Worm (Caenorhabditis elegans) whole organism, L4 larva: Measurements from ENCODE around the gene C02C6.14.

Experiments used
- D1046.2 ChIP-seq: fragments of 200-800 bp; sonication (Bioruptor generic); IDR thresholded peaks from 2 replicates; pipeline ENCODE4 v1.3.6; 2022; ENCODE audit warnings: missing genetic modification characterization, missing compliant biosample characterization
- F10B5.3 ChIP-seq: sonication (generic microtip); optimal IDR thresholded peaks from 2 replicates; lab custom pipeline; 2016; ENCODE audit warnings: mild to moderate bottlenecking, missing genetic modification characterization, missing compliant biosample characterization
- F49E8.2 ChIP-seq: sonication (generic microtip); optimal IDR thresholded peaks from 2 replicates; lab custom pipeline; 2016; ENCODE audit warnings: missing compliant biosample characterization, mild to moderate bottlenecking, missing genetic modification characterization, borderline replicate concordance
- R02D3.7 ChIP-seq: fragments of 150-350 bp; sonication (generic microtip); optimal IDR thresholded peaks from 3 replicates; lab custom pipeline; 2014; ENCODE audit warnings: missing biosample characterization, missing genetic modification characterization
- T20F7.1 ChIP-seq: fragments of 200-800 bp; sonication (Bioruptor generic); optimal IDR thresholded peaks from 2 replicates; lab custom pipeline; 2018; ENCODE audit warnings: mild to moderate bottlenecking, missing genetic modification characterization, missing compliant biosample characterization
- T26A8.4 ChIP-seq: fragments of 200-800 bp; sonication (Bioruptor generic); IDR thresholded peaks from 2 replicates; pipeline ENCODE4 v1.3.6; 2022; ENCODE audit warnings: missing genetic modification characterization, missing compliant biosample characterization
- Y105C5A.15 ChIP-seq: fragments of 200-800 bp; sonication (Bioruptor generic); IDR thresholded peaks from 2 replicates; pipeline ENCODE4 v1.3.6; 2022; ENCODE audit warnings: missing genetic modification characterization, missing compliant biosample characterization
- ZK546.5 ChIP-seq, 2 experiments: sonication (generic microtip); optimal IDR thresholded peaks; 2 replicates each; lab custom pipeline; 2017; ENCODE audit warnings: missing biosample characterization in 2 of 2, missing genetic modification characterization in 2 of 2
- aha-1 ChIP-seq: fragments of 150-350 bp; peaks from one replicate; lab custom pipeline; 2014; ENCODE audit warnings: missing biosample characterization, missing genetic modification characterization
- attf-4 ChIP-seq: sonication (generic microtip); optimal IDR thresholded peaks from 3 replicates; lab custom pipeline; 2017; ENCODE audit warnings: missing biosample characterization, missing genetic modification characterization
- ctbp-1 ChIP-seq: fragments of 200-800 bp; sonication (Bioruptor generic); IDR thresholded peaks from 2 replicates; pipeline ENCODE4 v1.3.6; 2022; ENCODE audit warnings: missing genetic modification reagents, missing genetic modification characterization, missing compliant biosample characterization
- dmd-6 ChIP-seq: fragments of 200-800 bp; sonication (Bioruptor generic); IDR thresholded peaks from 2 replicates; pipeline ENCODE4 v1.3.6; 2022; ENCODE audit warnings: missing genetic modification reagents, missing genetic modification characterization, missing compliant biosample characterization
- dmd-8 ChIP-seq: fragments of 200-800 bp; sonication (Bioruptor generic); IDR thresholded peaks from 2 replicates; pipeline ENCODE4 v1.3.6; 2022; ENCODE audit warnings: missing genetic modification characterization, missing compliant biosample characterization
- dve-1 ChIP-seq: sonication (generic microtip); optimal IDR thresholded peaks from 2 replicates; lab custom pipeline; 2017; ENCODE audit warnings: antibody characterized with exemption, mild to moderate bottlenecking, missing genetic modification characterization, missing compliant biosample characterization; ENCODE audit not compliant: insufficient read depth
- egl-43 ChIP-seq: fragments of 200-800 bp; sonication (Bioruptor generic); IDR thresholded peaks from 2 replicates; pipeline ENCODE4 v1.3.6; 2022; ENCODE audit warnings: missing genetic modification reagents, missing genetic modification characterization, missing compliant biosample characterization
- fkh-10 ChIP-seq: fragments of 150-350 bp; optimal IDR thresholded peaks from 2 replicates; lab custom pipeline; 2014; ENCODE audit warnings: missing biosample characterization, missing genetic modification reagents, missing genetic modification characterization
- hif-1 ChIP-seq, 2 experiments: sonication (generic microtip); optimal IDR thresholded peaks; 2 replicates each; lab custom pipeline; 2016 to 2017; ENCODE audit warnings: missing compliant biosample characterization in 2 of 2, missing genetic modification characterization in 2 of 2, missing genetic modification reagents in 2 of 2, missing genotype in 2 of 2, mild to moderate bottlenecking in 1 of 2
- hlh-11 ChIP-seq: fragments of 200-800 bp; sonication (Bioruptor generic); optimal IDR thresholded peaks from 2 replicates; lab custom pipeline; 2018; ENCODE audit warnings: mild to moderate bottlenecking, missing genetic modification characterization, missing compliant biosample characterization
- hlh-30 ChIP-seq: sonication (generic microtip); optimal IDR thresholded peaks from 2 replicates; lab custom pipeline; 2017; ENCODE audit warnings: antibody characterized with exemption, mild to moderate bottlenecking, missing genetic modification characterization, missing compliant biosample characterization; ENCODE audit not compliant: insufficient read depth
- lin-15B ChIP-seq: fragments of 150-350 bp; sonication (generic microtip); optimal IDR thresholded peaks from 3 replicates; lab custom pipeline; 2014; ENCODE audit warnings: missing biosample characterization, missing genetic modification characterization
- lin-38 ChIP-seq: fragments of 200-800 bp; sonication (Bioruptor generic); IDR thresholded peaks from 2 replicates; pipeline ENCODE4 v1.3.6; 2022; ENCODE audit warnings: missing genetic modification reagents, missing genetic modification characterization, missing compliant biosample characterization
- lsy-2 ChIP-seq, 2 experiments: fragments of 150-350 bp in 1 of 2; sonication (generic microtip) in 1 of 2; optimal IDR thresholded peaks; 2 replicates each; lab custom pipeline; 2014 to 2017; ENCODE audit warnings: missing biosample characterization in 2 of 2, missing genetic modification characterization in 2 of 2
- mdt-29 ChIP-seq: fragments of 200-800 bp; sonication (Bioruptor generic); IDR thresholded peaks from 2 replicates; pipeline ENCODE4 v1.3.6; 2022; ENCODE audit warnings: missing genetic modification reagents, missing genetic modification characterization, missing compliant biosample characterization
- mep-1 ChIP-seq: fragments of 150-350 bp; sonication (generic microtip); optimal IDR thresholded peaks from 3 replicates; lab custom pipeline; 2014; ENCODE audit warnings: missing biosample characterization, missing genetic modification characterization
- mxl-2 ChIP-seq: fragments of 200-800 bp; sonication (Bioruptor generic); conservative IDR thresholded peaks from 2 replicates; pipeline ENCODE4 v1.3.6; 2022; ENCODE audit warnings: missing genetic modification reagents, missing genetic modification characterization, missing compliant biosample characterization
- mxl-3 ChIP-seq: fragments of 200-800 bp; sonication (Bioruptor generic); optimal IDR thresholded peaks from 2 replicates; lab custom pipeline; 2018; ENCODE audit warnings: mild to moderate bottlenecking, missing genetic modification characterization, missing compliant biosample characterization
- nhr-102 ChIP-seq: sonication (generic microtip); optimal IDR thresholded peaks from 2 replicates; lab custom pipeline; 2016; ENCODE audit warnings: mild to moderate bottlenecking, missing genetic modification characterization, moderate library complexity, missing compliant biosample characterization
- nhr-11 ChIP-seq: fragments of 150-350 bp; optimal IDR thresholded peaks from 2 replicates; lab custom pipeline; 2014; ENCODE audit warnings: missing biosample characterization, missing genetic modification characterization
- nhr-25 ChIP-seq: sonication (generic microtip); optimal IDR thresholded peaks from 2 replicates; lab custom pipeline; 2017; ENCODE audit warnings: missing genetic modification characterization, mild to moderate bottlenecking, missing compliant biosample characterization, antibody characterized with exemption, moderate library complexity, borderline replicate concordance; ENCODE audit not compliant: insufficient read depth
- nhr-28 ChIP-seq: fragments of 150-350 bp; optimal IDR thresholded peaks from 2 replicates; lab custom pipeline; 2014; ENCODE audit warnings: missing biosample characterization, missing genetic modification characterization
- nhr-42 ChIP-seq: fragments of 200-800 bp; sonication (Bioruptor generic); IDR thresholded peaks from 2 replicates; pipeline ENCODE4 v1.3.6; 2022; ENCODE audit warnings: missing genetic modification characterization, missing compliant biosample characterization
- nhr-76 ChIP-seq: fragments of 150-350 bp; optimal IDR thresholded peaks from 2 replicates; lab custom pipeline; 2014; ENCODE audit warnings: missing biosample characterization, missing genetic modification characterization
- nhr-77 ChIP-seq: fragments of 150-350 bp; optimal IDR thresholded peaks from 2 replicates; lab custom pipeline; 2014; ENCODE audit warnings: missing biosample characterization, missing genetic modification characterization
- rbr-2 ChIP-seq: sonication (generic microtip); optimal IDR thresholded peaks from 2 replicates; lab custom pipeline; 2016; ENCODE audit warnings: missing genotype, missing genetic modification characterization, missing compliant biosample characterization
- set-16 ChIP-seq: fragments of 200-800 bp; sonication (Bioruptor generic); IDR thresholded peaks from 2 replicates; pipeline ENCODE4 v1.3.6; 2022; ENCODE audit warnings: missing genetic modification reagents, missing genetic modification characterization, missing compliant biosample characterization
- skn-1 ChIP-seq: fragments of 150-350 bp; optimal IDR thresholded peaks from 2 replicates; lab custom pipeline; 2014; ENCODE audit warnings: missing biosample characterization, missing genetic modification characterization
- snpc-4 ChIP-seq: fragments of 150-350 bp; optimal IDR thresholded peaks from 2 replicates; lab custom pipeline; 2014; ENCODE audit warnings: missing biosample characterization, missing genetic modification characterization
- spr-1 ChIP-seq: sonication (generic microtip); optimal IDR thresholded peaks from 2 replicates; lab custom pipeline; 2016; ENCODE audit warnings: mild to moderate bottlenecking, missing genetic modification characterization, missing compliant biosample characterization
- spr-3 ChIP-seq: fragments of 200-800 bp; sonication (Bioruptor generic); optimal IDR thresholded peaks from 2 replicates; lab custom pipeline; 2018; ENCODE audit warnings: mild to moderate bottlenecking, missing genetic modification characterization, missing compliant biosample characterization
- tra-1 ChIP-seq: fragments of 200-800 bp; sonication (Bioruptor generic); IDR thresholded peaks from 2 replicates; pipeline ENCODE4 v1.3.6; 2022; ENCODE audit warnings: missing genetic modification reagents, missing genetic modification characterization, missing compliant biosample characterization
- unc-62 ChIP-seq, 3 experiments: fragments of 150-350 bp in 1 of 3; sonication (generic microtip); optimal IDR thresholded peaks in 2 of 3; peaks in 1 of 3; 1 replicate in 1 of 3; 2 replicates in 2 of 3; lab custom pipeline; 2014 to 2017; ENCODE audit warnings: missing biosample characterization in 3 of 3, missing genetic modification characterization in 3 of 3, missing genetic modification reagents in 3 of 3, missing genotype in 1 of 3
- zag-1 ChIP-seq: fragments of 150-350 bp; optimal IDR thresholded peaks from 2 replicates; lab custom pipeline; 2014; ENCODE audit warnings: missing biosample characterization, missing genetic modification characterization
- zfp-2 ChIP-seq: sonication (generic microtip); optimal IDR thresholded peaks from 2 replicates; lab custom pipeline; 2016; ENCODE audit warnings: mild to moderate bottlenecking, missing genetic modification characterization, missing compliant biosample characterization
- zip-11 ChIP-seq: fragments of 200-800 bp; sonication (Bioruptor generic); IDR thresholded peaks from 2 replicates; pipeline ENCODE4 v1.3.6; 2022; ENCODE audit warnings: missing genetic modification characterization, missing compliant biosample characterization
- zip-2 ChIP-seq: fragments of 150-350 bp; optimal IDR thresholded peaks from 2 replicates; lab custom pipeline; 2014; ENCODE audit warnings: missing biosample characterization, missing genetic modification characterization
- ztf-7 ChIP-seq: fragments of 150-350 bp; optimal IDR thresholded peaks from 2 replicates; lab custom pipeline; 2014; ENCODE audit warnings: missing biosample characterization, missing genetic modification characterization

C02C6.14 gene

ce11 chrX:15567986-15568940 lies 30.8 kb downstream of the C02C6.14 start, which contains the start of gene dyn-1 (continued):
- TF ChIP-seq nhr-102 (tag; lab: Kevin White, UChicago) (peak; percentile 61), hlh-30 (tag; lab: Kevin White, UChicago) (peak; percentile 69), mxl-3 (GFP tag; lab: Kevin White, UChicago) (peak; percentile 85), ctbp-1 (GFP tag; lab: Robert Waterston, UW) (0 out of 2 replicates have a peak, but pooled peaks have one; percentile 21), T20F7.1 (GFP tag; lab: Kevin White, UChicago) (no peak), zag-1 (tag; lab: Kevin White, UChicago) (no peak), dmd-6 (peak; percentile 64), spr-3 (GFP tag; lab: Kevin White, UChicago) (no peak), nhr-76 (no peak), zip-11 (GFP tag; lab: Robert Waterston, UW) (no peak), spr-1 (peak; percentile 82), hif-1 (tag; optimal IDR thresholded peaks at IDR 0.05; lab: Kevin White, UChicago) (peak in 1 of 2 experiments; percentile 48), lsy-2 (tag; optimal IDR thresholded peaks at IDR 0.05; lab: Kevin White, UChicago) (peak in 1 of 2 experiments; percentile 69), dmd-8 (no peak), R02D3.7 (tag; lab: Kevin White, UChicago) (no peak), egl-43 (peak; percentile 21; the same call in 1 of the 2 replicates), mxl-2 (no peak), attf-4 (no peak), hlh-11 (peak; percentile 88), nhr-28 (peak; percentile 71), set-16 (peak; percentile 64), ZK546.5 (tag; optimal IDR thresholded peaks at IDR 0.05; lab: Kevin White, UChicago) (no peak), fkh-10 (GFP tag; lab: Kevin White, UChicago) (no peak), zfp-2 (tag; lab: Kevin White, UChicago) (no peak), nhr-42 (GFP tag; lab: Robert Waterston, UW) (0 out of 2 replicates have a peak, but pooled peaks have one; percentile 35), nhr-77 (tag; lab: Kevin White, UChicago) (peak; percentile 81), mep-1 (peak; percentile 88), F10B5.3 (no peak), lin-15B (tag; lab: Kevin White, UChicago) (no peak), D1046.2 (no peak), mdt-29 (no peak)

ce11 chrX:15569633-15570032 lies 32.2 kb downstream of the C02C6.14 start:
- TF ChIP-seq aha-1 (tag; lab: Kevin White, UChicago) (peak; percentile 64), nhr-25 (tag; lab: Kevin White, UChicago) (no peak), unc-62 (GFP tag; optimal IDR thresholded peaks at IDR 0.05 in 1 of 2; lab: Kevin White, UChicago) (peak in 1 of 2 experiments; percentile 85), unc-62 (tag; optimal IDR thresholded peaks at IDR 0.05; lab: Kevin White, UChicago) (no peak)

ce11 chrX:15572021-15572420 lies 34.6 kb downstream of the C02C6.14 start:
- TF ChIP-seq spr-1 (no peak), attf-4 (no peak), lsy-2 (tag; optimal IDR thresholded peaks at IDR 0.05; lab: Kevin White, UChicago) (no peak), F49E8.2 (no peak), ztf-7 (tag; lab: Kevin White, UChicago) (no peak), rbr-2 (tag; lab: Kevin White, UChicago) (no peak), T20F7.1 (GFP tag; lab: Kevin White, UChicago) (no peak), skn-1 (tag; lab: Kevin White, UChicago) (no peak), nhr-11 (tag; lab: Kevin White, UChicago) (no peak), set-16 (peak; percentile 97), lin-38 (GFP tag; lab: Robert Waterston, UW) (no peak), D1046.2 (0 out of 2 replicates have a peak, but pooled peaks have one; percentile 36), zip-2 (tag; lab: Kevin White, UChicago) (no peak), snpc-4 (tag; lab: Kevin White, UChicago) (no peak), nhr-28 (no peak), tra-1 (GFP tag; lab: Robert Waterston, UW) (no peak), dve-1 (tag; lab: Kevin White, UChicago) (no peak), egl-43 (peak; percentile 48; the same call in 1 of the 2 replicates), zag-1 (tag; lab: Kevin White, UChicago) (no peak), dmd-8 (0 out of 2 replicates have a peak, but pooled peaks have one; percentile 15), T26A8.4 (GFP tag; lab: Robert Waterston, UW) (no peak), Y105C5A.15 (GFP tag; lab: Robert Waterston, UW) (0 out of 2 replicates have a peak, but pooled peaks have one; percentile 50)
